Fruit fly (Drosophila melanogaster) whole organism, embryonic: ENCODE measurements around the gene CG12702.
A peak's percentile ranks its signal among the peaks of the same experiment; 100 is the strongest.

ENCODE experiments used
- Abd-B ChIP-seq: fragments of 200-800 bp; sonication (Bioruptor generic); optimal IDR thresholded peaks from 2 replicates; lab custom pipeline; 2018; ENCODE audit warnings: missing biosample characterization, mild to moderate bottlenecking, missing genetic modification characterization, moderate library complexity
- Awh ChIP-seq: fragments of 200-800 bp; sonication (Bioruptor generic); IDR thresholded peaks from 2 replicates; pipeline ENCODE4, ENCODE4 v1.3.6; 2022; ENCODE audit warnings: missing biosample characterization, missing genetic modification characterization
- CG10209 ChIP-seq: fragments of 200-800 bp; sonication (Bioruptor generic); optimal IDR thresholded peaks from 3 replicates; lab custom pipeline; 2017; ENCODE audit warnings: missing biosample characterization, mild to moderate bottlenecking, missing genetic modification characterization, missing genetic modification reagents
- CG10654 ChIP-seq: fragments of 200-800 bp; sonication (Bioruptor generic); optimal IDR thresholded peaks from 2 replicates; lab custom pipeline; 2016; ENCODE audit warnings: missing biosample characterization, missing genetic modification characterization
- CG11085 ChIP-seq: fragments of 200-800 bp; sonication (Bioruptor generic); IDR thresholded peaks from 2 replicates; pipeline ENCODE4 v1.3.6; 2022; ENCODE audit warnings: missing biosample characterization, missing genetic modification characterization
- CG11456 ChIP-seq: fragments of 200-800 bp; sonication (Bioruptor generic); IDR thresholded peaks from 3 replicates; pipeline ENCODE4 v1.3.6; 2022; ENCODE audit warnings: missing biosample characterization, missing genetic modification characterization
- CG11723 ChIP-seq: fragments of 200-800 bp; sonication (Bioruptor generic); optimal IDR thresholded peaks from 2 replicates; lab custom pipeline; 2017; ENCODE audit warnings: missing biosample characterization, mild to moderate bottlenecking, missing genetic modification characterization
- CG12155 ChIP-seq: fragments of 200-800 bp; sonication (Bioruptor generic); optimal IDR thresholded peaks from 3 replicates; lab custom pipeline; 2016; ENCODE audit warnings: missing biosample characterization, missing genetic modification characterization
- CG13624 ChIP-seq: fragments of 200-800 bp; sonication (Bioruptor generic); optimal IDR thresholded peaks from 2 replicates; lab custom pipeline; 2016; ENCODE audit warnings: missing biosample characterization, missing genetic modification characterization
- CG13775 ChIP-seq: fragments of 200-800 bp; sonication (Bioruptor generic); optimal IDR thresholded peaks from 3 replicates; lab custom pipeline; 2017; ENCODE audit warnings: missing biosample characterization, mild to moderate bottlenecking, missing genetic modification characterization
- CG14050 ChIP-seq: fragments of 200-800 bp; sonication (Bioruptor generic); IDR thresholded peaks from 3 replicates; pipeline ENCODE4 v1.3.6; 2022; ENCODE audit warnings: missing biosample characterization, missing genetic modification characterization
- CG14965 ChIP-seq: fragments of 200-800 bp; sonication (Bioruptor generic); optimal IDR thresholded peaks from 2 replicates; lab custom pipeline; 2016; ENCODE audit warnings: missing biosample characterization, missing genetic modification characterization, borderline replicate concordance
- CG1603 ChIP-seq: fragments of 200-800 bp; sonication (Bioruptor generic); optimal IDR thresholded peaks from 2 replicates; lab custom pipeline; 2019; ENCODE audit warnings: missing biosample characterization, mild to moderate bottlenecking, missing genetic modification characterization, moderate library complexity
- CG17829 ChIP-seq: fragments of 200-800 bp; optimal IDR thresholded peaks from 2 replicates; lab custom pipeline; 2019; ENCODE audit warnings: missing biosample characterization, mild to moderate bottlenecking, missing genetic modification characterization, moderate library complexity
- CG31441 ChIP-seq: fragments of 200-800 bp; sonication (Bioruptor generic); IDR thresholded peaks from 2 replicates; pipeline ENCODE4 v1.3.6; 2022; ENCODE audit warnings: missing biosample characterization, missing genetic modification characterization
- CG3163 ChIP-seq: fragments of 200-800 bp; sonication (Bioruptor generic); optimal IDR thresholded peaks from 3 replicates; lab custom pipeline; 2016; ENCODE audit warnings: missing biosample characterization, missing genetic modification characterization
- CG3281 ChIP-seq: fragments of 200-800 bp; sonication (Bioruptor generic); optimal IDR thresholded peaks from 3 replicates; lab custom pipeline; 2017; ENCODE audit warnings: missing biosample characterization, mild to moderate bottlenecking, missing genetic modification characterization
- CG3407 ChIP-seq: fragments of 200-800 bp; sonication (Bioruptor generic); optimal IDR thresholded peaks from 2 replicates; lab custom pipeline; 2018; ENCODE audit warnings: missing biosample characterization, mild to moderate bottlenecking, missing genetic modification characterization
- CG4282 ChIP-seq: fragments of 200-800 bp; sonication (Bioruptor generic); optimal IDR thresholded peaks from 2 replicates; lab custom pipeline; 2016; ENCODE audit warnings: missing biosample characterization, missing genetic modification characterization
- CG4404 ChIP-seq: fragments of 200-800 bp; sonication (Bioruptor generic); IDR thresholded peaks from 2 replicates; pipeline ENCODE4 v1.3.6; 2022; ENCODE audit warnings: missing biosample characterization, missing genetic modification characterization
- CG4854 ChIP-seq: fragments of 200-800 bp; sonication (Bioruptor generic); optimal IDR thresholded peaks from 2 replicates; lab custom pipeline; 2016; ENCODE audit warnings: missing biosample characterization, missing genetic modification characterization, inconsistent platforms
- CG5953 ChIP-seq: fragments of 200-800 bp; sonication (Bioruptor generic); IDR thresholded peaks from 2 replicates; pipeline ENCODE4 v1.3.6; 2022; ENCODE audit warnings: missing biosample characterization, missing genetic modification characterization
- CG6791 ChIP-seq: fragments of 200-800 bp; sonication (Bioruptor generic); IDR thresholded peaks from 3 replicates; pipeline ENCODE4 v1.3.6; 2022; ENCODE audit warnings: missing biosample characterization, missing genetic modification characterization; ENCODE audit not compliant: partially characterized antibody
- CG7372 ChIP-seq: fragments of 200-800 bp; sonication (Bioruptor generic); IDR thresholded peaks from 2 replicates; pipeline ENCODE4 v1.3.6; 2022; ENCODE audit warnings: missing biosample characterization, missing genetic modification characterization
- CG7745 ChIP-seq: fragments of 200-800 bp; sonication (Bioruptor generic); optimal IDR thresholded peaks from 2 replicates; lab custom pipeline; 2018; ENCODE audit warnings: missing biosample characterization, mild to moderate bottlenecking, missing genetic modification characterization, moderate library complexity
- CG8089 ChIP-seq: fragments of 200-800 bp; sonication (Bioruptor generic); optimal IDR thresholded peaks from 3 replicates; lab custom pipeline; 2016; ENCODE audit warnings: missing biosample characterization, missing genetic modification characterization
- Dp ChIP-seq: fragments of 200-800 bp; sonication (Bioruptor generic); optimal IDR thresholded peaks from 2 replicates; lab custom pipeline; 2018; ENCODE audit warnings: missing biosample characterization, mild to moderate bottlenecking, missing genetic modification characterization, moderate library complexity
- Drgx ChIP-seq: fragments of 200-800 bp; sonication (Bioruptor generic); IDR thresholded peaks from 2 replicates; pipeline ENCODE4 v1.3.6; 2022; ENCODE audit warnings: missing biosample characterization, missing genetic modification characterization
- E2f2 ChIP-seq: fragments of 200-800 bp; sonication (Bioruptor generic); IDR thresholded peaks from 2 replicates; pipeline ENCODE4 v1.3.6; 2022; ENCODE audit warnings: missing biosample characterization, missing genetic modification characterization
- Hmr ChIP-seq: fragments of 200-800 bp; sonication (Bioruptor generic); optimal IDR thresholded peaks from 3 replicates; lab custom pipeline; 2017; ENCODE audit warnings: mild to moderate bottlenecking, missing biosample characterization, missing genetic modification reagents, missing genetic modification characterization
- Lpt ChIP-seq: fragments of >200 bp; optimal IDR thresholded peaks from 2 replicates; lab custom pipeline; 2018; ENCODE audit warnings: missing biosample characterization, missing genetic modification characterization
- MBD-R2 ChIP-seq: fragments of 200-800 bp; sonication (Bioruptor generic); IDR thresholded peaks from 2 replicates; pipeline ENCODE4 v1.3.6; 2022; ENCODE audit warnings: missing biosample characterization, missing genetic modification characterization
- Neu2 ChIP-seq: fragments of 200-800 bp; sonication (Bioruptor generic); optimal IDR thresholded peaks from 3 replicates; lab custom pipeline; 2016; ENCODE audit warnings: missing biosample characterization, missing genetic modification characterization, borderline replicate concordance
- Nf-YA ChIP-seq: fragments of 200-800 bp; sonication (Bioruptor generic); IDR thresholded peaks from 2 replicates; pipeline ENCODE4 v1.3.6; 2022; ENCODE audit warnings: missing biosample characterization, missing genetic modification characterization
- Opbp ChIP-seq: fragments of 200-800 bp; sonication (Bioruptor generic); IDR thresholded peaks from 3 replicates; pipeline ENCODE4 v1.3.6; 2022; ENCODE audit warnings: missing biosample characterization, missing genetic modification characterization; ENCODE audit not compliant: partially characterized antibody
- Ssrp ChIP-seq: fragments of 200-800 bp; sonication (Bioruptor generic); optimal IDR thresholded peaks from 2 replicates; lab custom pipeline; 2018; ENCODE audit warnings: missing biosample characterization, mild to moderate bottlenecking, missing genetic modification characterization, moderate library complexity
- cad ChIP-seq: fragments of >200 bp; optimal IDR thresholded peaks from 2 replicates; lab custom pipeline; 2017; ENCODE audit warnings: missing biosample characterization, missing genetic modification characterization
- cg ChIP-seq: fragments of 200-800 bp; sonication (Bioruptor generic); optimal IDR thresholded peaks from 3 replicates; lab custom pipeline; 2019; ENCODE audit warnings: missing biosample characterization, mild to moderate bottlenecking, missing genetic modification characterization, moderate library complexity
- chm ChIP-seq: fragments of 200-800 bp; sonication (Bioruptor generic); IDR thresholded peaks from 2 replicates; pipeline ENCODE4 v1.3.6; 2022; ENCODE audit warnings: missing biosample characterization, missing genetic modification characterization
- gcm ChIP-seq: fragments of 200-800 bp; sonication (Bioruptor generic); optimal IDR thresholded peaks from 2 replicates; lab custom pipeline; 2019; ENCODE audit warnings: missing biosample characterization, mild to moderate bottlenecking, missing genetic modification characterization, moderate library complexity
- grau ChIP-seq: fragments of 200-800 bp; optimal IDR thresholded peaks from 3 replicates; lab custom pipeline; 2019; ENCODE audit warnings: missing biosample characterization, mild to moderate bottlenecking, missing genetic modification characterization, moderate library complexity
- gro ChIP-seq: fragments of 200-800 bp; sonication (Bioruptor generic); optimal IDR thresholded peaks from 2 replicates; lab custom pipeline; 2016; ENCODE audit warnings: missing biosample characterization, missing genetic modification characterization
- gt ChIP-seq: fragments of 200-800 bp; sonication (Bioruptor generic); IDR thresholded peaks from 2 replicates; pipeline ENCODE4 v1.3.6; 2022; ENCODE audit warnings: missing biosample characterization, missing genetic modification characterization
- insv ChIP-seq, 2 experiments: fragments of 200-800 bp; sonication (Bioruptor generic); optimal IDR thresholded peaks; 3 replicates each; lab custom pipeline; 2016 to 2018; ENCODE audit warnings: missing biosample characterization in 2 of 2, missing genetic modification characterization in 2 of 2
- jumu ChIP-seq: fragments of 200-800 bp; sonication (Bioruptor generic); optimal IDR thresholded peaks from 3 replicates; lab custom pipeline; 2016; ENCODE audit warnings: missing biosample characterization, missing genetic modification characterization
- nau ChIP-seq: fragments of 200-800 bp; sonication (Bioruptor generic); optimal IDR thresholded peaks from 3 replicates; lab custom pipeline; 2017; ENCODE audit warnings: missing biosample characterization, mild to moderate bottlenecking, missing genetic modification characterization, missing genetic modification reagents
- org-1 ChIP-seq: fragments of 200-800 bp; sonication (Bioruptor generic); optimal IDR thresholded peaks from 2 replicates; lab custom pipeline; 2017; ENCODE audit warnings: missing biosample characterization, missing genetic modification characterization
- sqz ChIP-seq: fragments of 200-800 bp; sonication (Bioruptor generic); optimal IDR thresholded peaks from 3 replicates; lab custom pipeline; 2018; ENCODE audit warnings: missing biosample characterization, mild to moderate bottlenecking, missing genetic modification characterization
- sug ChIP-seq: fragments of 200-800 bp; optimal IDR thresholded peaks from 2 replicates; lab custom pipeline; 2019; ENCODE audit warnings: missing biosample characterization, mild to moderate bottlenecking, missing genetic modification characterization, moderate library complexity
- tin ChIP-seq: fragments of 200-800 bp; sonication (Bioruptor generic); optimal IDR thresholded peaks from 3 replicates; lab custom pipeline; 2016; ENCODE audit warnings: missing biosample characterization, missing genetic modification characterization
- tio ChIP-seq: fragments of 200-800 bp; sonication (Bioruptor generic); optimal IDR thresholded peaks from 2 replicates; lab custom pipeline; 2017; ENCODE audit warnings: missing biosample characterization, missing genetic modification characterization, inconsistent platforms

CG12702 gene

DNA sequence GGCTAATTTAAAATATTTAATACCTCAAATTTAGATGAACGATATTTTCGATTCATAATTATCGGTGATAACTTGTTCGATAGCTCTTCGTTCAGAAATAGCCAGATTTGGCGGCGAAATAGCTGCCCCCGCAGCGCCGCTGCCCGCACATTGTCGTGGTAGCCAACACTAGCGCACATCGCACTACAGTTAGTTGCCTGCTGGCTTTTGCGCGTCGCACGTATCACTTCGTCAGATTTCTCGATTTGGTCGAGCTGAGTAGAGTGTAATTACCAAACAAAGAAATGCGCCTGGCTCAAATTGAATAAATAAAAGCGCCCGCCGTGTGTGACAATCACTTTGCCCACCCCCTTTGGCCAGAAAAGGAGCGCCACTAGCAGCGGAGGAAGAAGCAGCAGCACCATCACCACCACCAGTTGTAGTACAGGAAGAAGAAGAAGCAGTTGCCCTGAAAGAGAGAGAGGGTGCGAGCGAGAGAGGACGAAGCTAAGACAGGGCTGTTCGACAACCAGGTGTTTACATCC, 14.0 kb downstream of the CG12702 start, which contains the start of gene Abcd3 (continued):
- peak; percentile 100 for TF ChIP-seq CG3281 (GFP tag; lab: Kevin White, UChicago)
- TF ChIP-seq gt (GFP tag; lab: Robert Waterston, UW): no peak
- TF ChIP-seq CG11456 (GFP tag; lab: Robert Waterston, UW): 0 out of 3 replicates have a peak, but pooled peaks have one; percentile 49
- peak; percentile 46 for TF ChIP-seq Dp (GFP tag; lab: Kevin White, UChicago)
- peak; percentile 50 for TF ChIP-seq MBD-R2 (GFP tag; lab: Robert Waterston, UW)
- peak; percentile 73 for TF ChIP-seq Hmr (GFP tag; lab: Kevin White, UChicago)
- TF ChIP-seq CG5953 (GFP tag; lab: Robert Waterston, UW): no peak
- no peak for TF ChIP-seq CG14965 (GFP tag; lab: Kevin White, UChicago)
- no peak for TF ChIP-seq CG4854 (GFP tag; lab: Kevin White, UChicago)
- no peak for TF ChIP-seq Ssrp
- no peak for TF ChIP-seq Nf-YA (GFP tag; lab: Robert Waterston, UW)
- TF ChIP-seq CG12155: peak; percentile 8
- TF ChIP-seq CG11085 (GFP tag; lab: Robert Waterston, UW): no peak
- TF ChIP-seq CG31441 (GFP tag; lab: Robert Waterston, UW): 0 out of 2 replicates have a peak, but pooled peaks have one; percentile 24
- no peak for TF ChIP-seq Abd-B (GFP tag; lab: Kevin White, UChicago)
- no peak for TF ChIP-seq CG14050 (GFP tag; lab: Robert Waterston, UW)
- TF ChIP-seq CG7372 (GFP tag; lab: Robert Waterston, UW): no peak
- TF ChIP-seq insv (GFP tag; optimal IDR thresholded peaks at IDR 0.05; lab: Kevin White, UChicago): peak in 1 of 2 experiments; percentile 52
- TF ChIP-seq Awh: 0 out of 2 replicates have a peak, but pooled peaks have one; percentile 42
- peak; percentile 30 for TF ChIP-seq jumu (GFP tag; lab: Kevin White, UChicago)
- no peak for TF ChIP-seq Drgx
- TF ChIP-seq CG13775: peak; percentile 18
- TF ChIP-seq CG8089: peak; percentile 31
- TF ChIP-seq sqz: no peak
- TF ChIP-seq grau (tag; lab: Kevin White, UChicago): peak; percentile 10
- no peak for TF ChIP-seq CG4404 (GFP tag; lab: Robert Waterston, UW)
- TF ChIP-seq gcm (GFP tag; lab: Kevin White, UChicago): peak; percentile 56
- no peak for TF ChIP-seq tio (GFP tag; lab: Kevin White, UChicago)
- TF ChIP-seq chm (GFP tag; lab: Robert Waterston, UW): peak; percentile 66; the same call in 1 of the 2 replicates
- TF ChIP-seq CG11723: peak; percentile 28
- TF ChIP-seq CG3163 (GFP tag; lab: Kevin White, UChicago): peak; percentile 57
- peak; percentile 76 for TF ChIP-seq CG13624 (GFP tag; lab: Kevin White, UChicago)
- TF ChIP-seq nau (GFP tag; lab: Kevin White, UChicago): peak; percentile 54
- TF ChIP-seq gro (GFP tag; lab: Kevin White, UChicago): peak; percentile 49
- peak; percentile 67 for TF ChIP-seq E2f2 (GFP tag; lab: Robert Waterston, UW)
- peak; percentile 75 for TF ChIP-seq CG6791 (GFP tag; lab: Robert Waterston, UW)
- no peak for TF ChIP-seq CG4282 (GFP tag; lab: Kevin White, UChicago)
- peak; percentile 76 for TF ChIP-seq cg
- TF ChIP-seq CG3407 (GFP tag; lab: Kevin White, UChicago): no peak
- no peak for TF ChIP-seq cad (GFP tag; lab: Kevin White, UChicago)
- TF ChIP-seq org-1: no peak
- peak; percentile 78 for TF ChIP-seq Opbp (GFP tag; lab: Robert Waterston, UW)
- peak; percentile 26 for TF ChIP-seq CG10209 (GFP tag; lab: Kevin White, UChicago)
- no peak for TF ChIP-seq tin (GFP tag; lab: Kevin White, UChicago)
- TF ChIP-seq CG7745: no peak
- TF ChIP-seq CG10654 (GFP tag; lab: Kevin White, UChicago): peak; percentile 9
- TF ChIP-seq sug (tag; lab: Kevin White, UChicago): peak; percentile 59
- TF ChIP-seq Lpt (GFP tag; lab: Kevin White, UChicago): no peak
- TF ChIP-seq Neu2 (GFP tag; lab: Kevin White, UChicago): no peak
- peak; percentile 49 for TF ChIP-seq CG17829
- peak; percentile 49 for TF ChIP-seq CG1603 (tag; lab: Kevin White, UChicago)
